Fruit fly (Drosophila melanogaster) whole organism, embryonic: ENCODE results near the gene CheB38b.

Source experiments
- Atf3 ChIP-seq: fragments of 200-800 bp; sonication (Bioruptor generic); optimal IDR thresholded peaks from 3 replicates; lab custom pipeline; 2016; ENCODE audit warnings: missing biosample characterization, missing genetic modification characterization
- B-H1 ChIP-seq: fragments of 200-800 bp; sonication (Bioruptor generic); IDR thresholded peaks from 3 replicates; pipeline ENCODE4 v1.3.6; 2022; ENCODE audit warnings: missing biosample characterization, missing genetic modification characterization
- Bdp1 ChIP-seq: fragments of 200-800 bp; sonication (Bioruptor generic); optimal IDR thresholded peaks from 3 replicates; lab custom pipeline; 2016; ENCODE audit warnings: missing biosample characterization, missing genetic modification characterization
- CG10959 ChIP-seq: fragments of 200-800 bp; sonication (Bioruptor generic); IDR thresholded peaks from 2 replicates; pipeline ENCODE4 v1.3.6; 2022; ENCODE audit warnings: missing biosample characterization, missing genetic modification characterization
- CG10979 ChIP-seq: fragments of 200-800 bp; sonication (Bioruptor generic); optimal IDR thresholded peaks from 2 replicates; lab custom pipeline; 2018; ENCODE audit warnings: missing biosample characterization, mild to moderate bottlenecking, missing genetic modification characterization, moderate library complexity
- CG12071 ChIP-seq: fragments of 200-800 bp; sonication (Bioruptor generic); optimal IDR thresholded peaks from 3 replicates; lab custom pipeline; 2018; ENCODE audit warnings: missing biosample characterization, mild to moderate bottlenecking, missing genetic modification characterization
- CG12236 ChIP-seq: fragments of 200-800 bp; sonication (Bioruptor generic); optimal IDR thresholded peaks from 2 replicates; lab custom pipeline; 2016; ENCODE audit warnings: missing biosample characterization, missing genetic modification characterization
- CG13123 ChIP-seq: fragments of 200-800 bp; sonication (Bioruptor generic); optimal IDR thresholded peaks from 2 replicates; lab custom pipeline; 2016; ENCODE audit warnings: missing biosample characterization, missing genetic modification characterization
- CG14014 ChIP-seq: fragments of 200-800 bp; sonication (Bioruptor generic); IDR thresholded peaks from 2 replicates; pipeline ENCODE4 v1.3.6; 2022; ENCODE audit warnings: missing biosample characterization, missing genetic modification characterization
- CG1603 ChIP-seq: fragments of 200-800 bp; sonication (Bioruptor generic); optimal IDR thresholded peaks from 2 replicates; lab custom pipeline; 2019; ENCODE audit warnings: missing biosample characterization, mild to moderate bottlenecking, missing genetic modification characterization, moderate library complexity
- CG16815 ChIP-seq: fragments of 200-800 bp; sonication (Bioruptor generic); optimal IDR thresholded peaks from 3 replicates; lab custom pipeline; 2017; ENCODE audit warnings: missing biosample characterization, mild to moderate bottlenecking, missing genetic modification characterization
- CG18764 ChIP-seq: fragments of 200-800 bp; sonication (Bioruptor generic); optimal IDR thresholded peaks from 3 replicates; lab custom pipeline; 2016; ENCODE audit warnings: missing biosample characterization, missing genetic modification characterization
- CG2116 ChIP-seq: fragments of 200-800 bp; sonication (Bioruptor generic); optimal IDR thresholded peaks from 3 replicates; lab custom pipeline; 2018; ENCODE audit warnings: missing biosample characterization, mild to moderate bottlenecking, missing genetic modification characterization
- CG2199 ChIP-seq: fragments of 200-800 bp; sonication (Bioruptor generic); IDR thresholded peaks from 3 replicates; pipeline ENCODE4 v1.3.6; 2022; ENCODE audit warnings: missing biosample characterization, missing genetic modification characterization
- CG2202 ChIP-seq: fragments of 200-800 bp; sonication (Bioruptor generic); optimal IDR thresholded peaks from 2 replicates; lab custom pipeline; 2018; ENCODE audit warnings: missing biosample characterization, mild to moderate bottlenecking, missing genetic modification characterization
- CG4328 ChIP-seq: fragments of 200-800 bp; sonication (Bioruptor generic); optimal IDR thresholded peaks from 3 replicates; lab custom pipeline; 2017; ENCODE audit warnings: missing biosample characterization, missing genetic modification reagents, missing genetic modification characterization
- CG5180 ChIP-seq: fragments of 200-800 bp; sonication (Bioruptor generic); optimal IDR thresholded peaks from 3 replicates; lab custom pipeline; 2017; ENCODE audit warnings: missing biosample characterization, missing genetic modification characterization, mild to moderate bottlenecking, moderate library complexity, missing genetic modification reagents
- CG6175 ChIP-seq: fragments of 200-800 bp; sonication (Bioruptor generic); IDR thresholded peaks from 3 replicates; pipeline ENCODE4 v1.3.6; 2022; ENCODE audit warnings: missing biosample characterization, missing genetic modification characterization
- CG6791 ChIP-seq: fragments of 200-800 bp; sonication (Bioruptor generic); IDR thresholded peaks from 3 replicates; pipeline ENCODE4 v1.3.6; 2022; ENCODE audit warnings: missing biosample characterization, missing genetic modification characterization; ENCODE audit not compliant: partially characterized antibody
- CG7556 ChIP-seq: fragments of 200-800 bp; sonication (Bioruptor generic); optimal IDR thresholded peaks from 2 replicates; lab custom pipeline; 2017; ENCODE audit warnings: missing biosample characterization, mild to moderate bottlenecking, missing genetic modification characterization
- CG9215 ChIP-seq: fragments of 200-800 bp; sonication (Bioruptor generic); IDR thresholded peaks from 2 replicates; pipeline ENCODE4 v1.3.6; 2022; ENCODE audit warnings: missing biosample characterization, missing genetic modification characterization
- CG9817 ChIP-seq: fragments of 200-800 bp; sonication (Bioruptor generic); optimal IDR thresholded peaks from 2 replicates; lab custom pipeline; 2018; ENCODE audit warnings: missing biosample characterization, mild to moderate bottlenecking, missing genetic modification characterization, moderate library complexity
- CG9932 ChIP-seq: fragments of 200-800 bp; sonication (Bioruptor generic); IDR thresholded peaks from 2 replicates; pipeline ENCODE4 v1.3.6; 2022; ENCODE audit warnings: missing biosample characterization, missing genetic modification characterization
- Ets65A ChIP-seq: fragments of 200-800 bp; sonication (Bioruptor generic); peaks from one replicate; lab custom pipeline; 2016; ENCODE audit warnings: missing biosample characterization, missing genetic modification characterization
- HmgD ChIP-seq: fragments of 200-800 bp; sonication (Bioruptor generic); optimal IDR thresholded peaks from 3 replicates; lab custom pipeline; 2016; ENCODE audit warnings: missing biosample characterization, missing genetic modification characterization
- Hr51 ChIP-seq, 2 experiments: fragments of 200-800 bp; sonication (Bioruptor generic); optimal IDR thresholded peaks; 2 replicates in 1 of 2; 3 replicates in 1 of 2; lab custom pipeline; 2016 to 2018; ENCODE audit warnings: missing biosample characterization in 2 of 2, missing genetic modification characterization in 2 of 2, mild to moderate bottlenecking in 1 of 2, moderate library complexity in 1 of 2
- Jarid2 ChIP-seq: fragments of 200-800 bp; sonication (Bioruptor generic); optimal IDR thresholded peaks from 3 replicates; lab custom pipeline; 2017; ENCODE audit warnings: mild to moderate bottlenecking, missing biosample characterization, missing genetic modification reagents, missing genetic modification characterization
- Mes4 ChIP-seq: fragments of 200-800 bp; sonication (Bioruptor generic); optimal IDR thresholded peaks from 2 replicates; lab custom pipeline; 2016; ENCODE audit warnings: missing biosample characterization, missing genetic modification characterization
- NFAT ChIP-seq: fragments of 200-800 bp; sonication (Bioruptor generic); IDR thresholded peaks from 2 replicates; pipeline ENCODE4 v1.3.6; 2022; ENCODE audit warnings: missing biosample characterization, missing genetic modification characterization
- Sox102F ChIP-seq: fragments of 200-800 bp; sonication (Bioruptor generic); optimal IDR thresholded peaks from 2 replicates; lab custom pipeline; 2018; ENCODE audit warnings: missing biosample characterization, mild to moderate bottlenecking, missing genetic modification characterization, moderate library complexity
- Sry-β ChIP-seq: fragments of 200-800 bp; sonication (Bioruptor generic); optimal IDR thresholded peaks from 2 replicates; lab custom pipeline; 2018; ENCODE audit warnings: missing biosample characterization, mild to moderate bottlenecking, missing genetic modification characterization, moderate library complexity
- Tbp ChIP-seq: fragments of >200 bp; optimal IDR thresholded peaks from 2 replicates; lab custom pipeline; 2018; ENCODE audit warnings: missing biosample characterization, missing genetic modification characterization
- Trl ChIP-seq, 3 experiments: fragments of >200 bp in 2 of 3; fragments of 200-800 bp in 1 of 3; sonication (Bioruptor generic) in 1 of 3; optimal IDR thresholded peaks; 2 replicates in 1 of 3; 3 replicates in 2 of 3; lab custom pipeline; 2016 to 2017; ENCODE audit warnings: missing biosample characterization in 1 of 3, missing genetic modification characterization in 1 of 3
- ato ChIP-seq: fragments of 200-800 bp; sonication (Bioruptor generic); IDR thresholded peaks from 2 replicates; pipeline ENCODE4 v1.3.6; 2022; ENCODE audit warnings: missing biosample characterization, missing genetic modification characterization; ENCODE audit not compliant: partially characterized antibody
- chif ChIP-seq, 2 experiments: fragments of 200-800 bp; sonication (Bioruptor generic); optimal IDR thresholded peaks; 3 replicates each; lab custom pipeline; 2016; ENCODE audit warnings: missing biosample characterization in 2 of 2, missing genetic modification characterization in 2 of 2
- chinmo ChIP-seq: fragments of 200-800 bp; sonication (Bioruptor generic); IDR thresholded peaks from 4 replicates; pipeline ENCODE4 v1.3.6; 2022; ENCODE audit warnings: missing biosample characterization, missing genetic modification characterization; ENCODE audit not compliant: partially characterized antibody
- chn ChIP-seq: fragments of 200-800 bp; sonication (Bioruptor generic); optimal IDR thresholded peaks from 2 replicates; lab custom pipeline; 2016; ENCODE audit warnings: missing biosample characterization, missing genetic modification characterization
- crol ChIP-seq: fragments of 200-800 bp; sonication (Bioruptor generic); IDR thresholded peaks from 2 replicates; pipeline ENCODE4 v1.3.6; 2022; ENCODE audit warnings: missing biosample characterization, missing genetic modification characterization
- disco-r ChIP-seq: fragments of 200-800 bp; sonication (Bioruptor generic); optimal IDR thresholded peaks from 2 replicates; lab custom pipeline; 2016; ENCODE audit warnings: missing biosample characterization, missing genetic modification characterization
- fru ChIP-seq: fragments of >200 bp; optimal IDR thresholded peaks from 2 replicates; lab custom pipeline; 2017
- fu2 ChIP-seq: fragments of 200-800 bp; sonication (Bioruptor generic); optimal IDR thresholded peaks from 2 replicates; lab custom pipeline; 2016; ENCODE audit warnings: missing biosample characterization, missing genetic modification characterization
- gcm2 ChIP-seq: fragments of 200-800 bp; sonication (Bioruptor generic); optimal IDR thresholded peaks from 2 replicates; lab custom pipeline; 2016; ENCODE audit warnings: missing biosample characterization, missing genetic modification characterization
- her ChIP-seq: fragments of 200-800 bp; sonication (Bioruptor generic); optimal IDR thresholded peaks from 2 replicates; lab custom pipeline; 2016; ENCODE audit warnings: missing biosample characterization, missing genetic modification characterization
- hth ChIP-seq: fragments of >200 bp; optimal IDR thresholded peaks from 2 replicates; lab custom pipeline; 2017; ENCODE audit warnings: inconsistent platforms
- knrl ChIP-seq: fragments of 200-800 bp; sonication (Bioruptor generic); IDR thresholded peaks from 3 replicates; pipeline ENCODE4 v1.3.6; 2022; ENCODE audit warnings: missing biosample characterization, missing genetic modification characterization; ENCODE audit not compliant: partially characterized antibody
- oc ChIP-seq: fragments of 200-800 bp; sonication (Bioruptor generic); optimal IDR thresholded peaks from 2 replicates; lab custom pipeline; 2018; ENCODE audit warnings: missing biosample characterization, mild to moderate bottlenecking, missing genetic modification characterization, moderate library complexity
- pros ChIP-seq: fragments of 200-800 bp; sonication (Bioruptor generic); optimal IDR thresholded peaks from 3 replicates; lab custom pipeline; 2019; ENCODE audit warnings: missing biosample characterization, mild to moderate bottlenecking, missing genetic modification characterization, moderate library complexity
- sima ChIP-seq: fragments of 200-800 bp; sonication (Bioruptor generic); optimal IDR thresholded peaks from 2 replicates; lab custom pipeline; 2016; ENCODE audit warnings: missing biosample characterization, missing genetic modification characterization
- slbo ChIP-seq: fragments of 200-800 bp; sonication (Bioruptor generic); IDR thresholded peaks from 2 replicates; pipeline ENCODE4 v1.3.6; 2022; ENCODE audit warnings: missing biosample characterization, missing genetic modification characterization
- zen2 ChIP-seq: fragments of 200-800 bp; sonication (Bioruptor generic); IDR thresholded peaks from 3 replicates; pipeline ENCODE4 v1.3.6; 2022; ENCODE audit warnings: missing biosample characterization, missing genetic modification characterization; ENCODE audit not compliant: partially characterized antibody

Gene CheB38b

DNA sequence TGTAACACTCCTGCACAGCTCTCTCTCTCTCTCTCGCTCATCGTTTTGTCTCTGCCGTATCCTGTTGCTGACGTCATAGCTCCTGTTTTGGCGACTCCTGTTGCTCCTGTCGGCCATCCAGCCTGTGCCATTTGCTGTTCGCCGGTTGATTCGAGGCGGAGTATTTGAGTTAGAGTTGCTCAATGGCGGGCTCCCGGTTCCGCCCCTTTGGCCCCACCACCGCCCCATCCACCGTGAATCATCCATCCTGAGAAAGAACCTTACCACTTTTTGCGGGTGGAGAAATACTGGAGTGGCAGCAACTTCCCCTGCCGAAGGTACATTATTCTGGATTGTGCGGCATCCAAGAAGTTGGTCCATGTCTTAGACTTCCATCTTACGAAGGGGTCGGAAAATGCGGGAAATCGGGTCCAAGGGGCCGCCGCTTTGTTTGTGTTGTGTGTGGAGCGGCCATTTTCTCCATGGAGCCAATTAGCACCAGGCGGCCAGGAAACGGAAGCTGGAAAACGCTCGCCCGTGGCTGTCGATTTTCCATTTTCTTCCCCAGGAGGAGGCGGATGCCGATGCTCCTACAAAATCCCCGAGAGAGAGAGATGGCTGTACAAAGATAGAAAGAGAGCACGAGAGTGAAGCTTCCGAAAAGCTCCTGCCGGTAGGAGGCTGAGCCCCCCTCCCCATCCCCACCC lies 8.4 kb downstream of the CheB38b start (continued):
- TF ChIP-seq Jarid2 (GFP tag; lab: Kevin White, UChicago) (no peak), zen2 (GFP tag; lab: Robert Waterston, UW) (0 out of 3 replicates have a peak, but pooled peaks have one; percentile 6), CG1603 (tag; lab: Kevin White, UChicago) (no peak), hth (lab: Kevin White, UChicago) (no peak), CG6791 (no peak), Hr51 (GFP tag; optimal IDR thresholded peaks at IDR 0.05; lab: Kevin White, UChicago) (no peak), CG9215 (GFP tag; lab: Robert Waterston, UW) (no peak), CG5180 (GFP tag; lab: Kevin White, UChicago) (no peak), CG12071 (GFP tag; lab: Kevin White, UChicago) (no peak), sima (GFP tag; lab: Kevin White, UChicago) (no peak), Tbp (no peak), CG2199 (GFP tag; lab: Robert Waterston, UW) (no peak), CG6175 (no peak), CG14014 (GFP tag; lab: Robert Waterston, UW) (no peak), Mes4 (GFP tag; lab: Kevin White, UChicago) (no peak), Ets65A (GFP tag; lab: Kevin White, UChicago) (peak; percentile 37), CG2116 (no peak), gcm2 (GFP tag; lab: Kevin White, UChicago) (no peak), fu2 (GFP tag; lab: Kevin White, UChicago) (no peak), pros (GFP tag; lab: Kevin White, UChicago) (peak; percentile 76), chn (no peak), fru (lab: Kevin White, UChicago) (no peak), CG10979 (tag; lab: Kevin White, UChicago) (no peak), Atf3 (GFP tag; lab: Kevin White, UChicago) (no peak), slbo (GFP tag; lab: Robert Waterston, UW) (no peak), ato (GFP tag; lab: Robert Waterston, UW) (no peak), HmgD (GFP tag; lab: Kevin White, UChicago) (no peak), B-H1 (peak; percentile 2; the same call in 1 of the 3 replicates), CG2202 (no peak), disco-r (GFP tag; lab: Kevin White, UChicago) (no peak), her (no peak), crol (GFP tag; lab: Robert Waterston, UW) (peak; percentile 14; the same call in 1 of the 2 replicates), CG9932 (GFP tag; lab: Robert Waterston, UW) (peak; percentile 18; the same call in 1 of the 2 replicates), knrl (GFP tag; lab: Robert Waterston, UW) (no peak), NFAT (GFP tag; lab: Robert Waterston, UW) (no peak), CG4328 (GFP tag; lab: Kevin White, UChicago) (no peak), Sry-β (GFP tag; lab: Kevin White, UChicago) (no peak), CG10959 (GFP tag; lab: Robert Waterston, UW) (no peak), CG7556 (GFP tag; lab: Kevin White, UChicago) (peak; percentile 74), CG16815 (GFP tag; lab: Kevin White, UChicago) (no peak), chinmo (GFP tag; lab: Robert Waterston, UW) (0 out of 4 replicates have a peak, but pooled peaks have one; percentile 26), chif (GFP tag; optimal IDR thresholded peaks at IDR 0.05; lab: Kevin White, UChicago) (no peak), Sox102F (no peak), Trl (optimal IDR thresholded peaks at IDR 0.05; lab: Kevin White, UChicago) (peak in 1 of 2 experiments; percentile 1), Trl (GFP tag; optimal IDR thresholded peaks at IDR 0.05; lab: Kevin White, UChicago) (no peak), CG13123 (GFP tag; lab: Kevin White, UChicago) (no peak), oc (tag; lab: Kevin White, UChicago) (no peak), Bdp1 (GFP tag; lab: Kevin White, UChicago) (no peak), CG9817 (tag; lab: Kevin White, UChicago) (no peak), CG18764 (no peak), CG12236 (GFP tag; lab: Kevin White, UChicago) (no peak)
